Fruit fly (Drosophila melanogaster) whole organism, embryonic: ENCODE measurements around the gene Or7a.

Experiments used
- Atf-2 ChIP-seq: fragments of 200-800 bp; sonication (Bioruptor generic); optimal IDR thresholded peaks from 2 replicates; lab custom pipeline; 2016; ENCODE audit warnings: missing biosample characterization, missing genetic modification characterization
- Atf6 ChIP-seq: fragments of 200-800 bp; sonication (Bioruptor generic); IDR thresholded peaks from 2 replicates; pipeline ENCODE4 v1.3.6; 2022; ENCODE audit warnings: missing biosample characterization, missing genetic modification characterization
- Bgb ChIP-seq: fragments of 200-800 bp; sonication (Bioruptor generic); IDR thresholded peaks from 2 replicates; pipeline ENCODE4 v1.3.6; 2022; ENCODE audit warnings: missing biosample characterization, missing genetic modification characterization; ENCODE audit not compliant: partially characterized antibody
- CG10321 ChIP-seq: fragments of 200-800 bp; sonication (Bioruptor generic); IDR thresholded peaks from 2 replicates; pipeline ENCODE4 v1.3.6; 2022; ENCODE audit warnings: missing biosample characterization, missing genetic modification characterization
- CG10431 ChIP-seq: fragments of 200-800 bp; sonication (Bioruptor generic); optimal IDR thresholded peaks from 3 replicates; lab custom pipeline; 2018; ENCODE audit warnings: missing biosample characterization, mild to moderate bottlenecking, missing genetic modification characterization
- CG12769 ChIP-seq: fragments of 200-800 bp; sonication (Bioruptor generic); optimal IDR thresholded peaks from 2 replicates; lab custom pipeline; 2019; ENCODE audit warnings: missing biosample characterization, mild to moderate bottlenecking, missing genetic modification characterization, moderate library complexity
- CG13287 ChIP-seq: fragments of 200-800 bp; sonication (Bioruptor generic); IDR thresholded peaks from 2 replicates; pipeline ENCODE4 v1.3.6; 2022; ENCODE audit warnings: missing biosample characterization, missing genetic modification characterization; ENCODE audit not compliant: partially characterized antibody
- CG14710 ChIP-seq: fragments of 200-800 bp; sonication (Bioruptor generic); optimal IDR thresholded peaks from 3 replicates; lab custom pipeline; 2019; ENCODE audit warnings: missing biosample characterization, mild to moderate bottlenecking, missing genetic modification characterization, moderate library complexity
- CG1647 ChIP-seq: fragments of 200-800 bp; sonication (Bioruptor generic); optimal IDR thresholded peaks from 3 replicates; lab custom pipeline; 2016; ENCODE audit warnings: missing biosample characterization, missing genetic modification characterization
- CG17359 ChIP-seq: fragments of 200-800 bp; sonication (Bioruptor generic); optimal IDR thresholded peaks from 3 replicates; lab custom pipeline; 2018; ENCODE audit warnings: missing biosample characterization, mild to moderate bottlenecking, missing genetic modification characterization, moderate library complexity
- CG31441 ChIP-seq: fragments of 200-800 bp; sonication (Bioruptor generic); IDR thresholded peaks from 2 replicates; pipeline ENCODE4 v1.3.6; 2022; ENCODE audit warnings: missing biosample characterization, missing genetic modification characterization
- CG4328 ChIP-seq: fragments of 200-800 bp; sonication (Bioruptor generic); optimal IDR thresholded peaks from 3 replicates; lab custom pipeline; 2017; ENCODE audit warnings: missing biosample characterization, missing genetic modification reagents, missing genetic modification characterization
- CG6254 ChIP-seq: fragments of 200-800 bp; sonication (Bioruptor generic); optimal IDR thresholded peaks from 3 replicates; lab custom pipeline; 2017; ENCODE audit warnings: mild to moderate bottlenecking, missing biosample characterization, missing genetic modification reagents, missing genetic modification characterization
- CG6272 ChIP-seq: fragments of 200-800 bp; sonication (Bioruptor generic); IDR thresholded peaks from 2 replicates; pipeline ENCODE4 v1.3.6; 2022; ENCODE audit warnings: missing biosample characterization, missing genetic modification characterization
- CG6854 ChIP-seq: fragments of 200-800 bp; sonication (Bioruptor generic); optimal IDR thresholded peaks from 3 replicates; lab custom pipeline; 2017; ENCODE audit warnings: missing biosample characterization, mild to moderate bottlenecking, missing genetic modification characterization
- CG7745 ChIP-seq: fragments of 200-800 bp; sonication (Bioruptor generic); optimal IDR thresholded peaks from 2 replicates; lab custom pipeline; 2018; ENCODE audit warnings: missing biosample characterization, mild to moderate bottlenecking, missing genetic modification characterization, moderate library complexity
- CG8359 ChIP-seq: fragments of 200-800 bp; sonication (Bioruptor generic); optimal IDR thresholded peaks from 2 replicates; lab custom pipeline; 2017; ENCODE audit warnings: missing biosample characterization, mild to moderate bottlenecking, missing genetic modification characterization, borderline replicate concordance
- CG9727 ChIP-seq: fragments of 200-800 bp; sonication (Bioruptor generic); optimal IDR thresholded peaks from 3 replicates; lab custom pipeline; 2017; ENCODE audit warnings: missing biosample characterization, mild to moderate bottlenecking, missing genetic modification characterization
- CG9876 ChIP-seq: fragments of 200-800 bp; sonication (Bioruptor generic); optimal IDR thresholded peaks from 2 replicates; lab custom pipeline; 2016; ENCODE audit warnings: missing biosample characterization, missing genetic modification characterization
- CoRest ChIP-seq: fragments of 200-800 bp; sonication (Bioruptor generic); optimal IDR thresholded peaks from 3 replicates; lab custom pipeline; 2018; ENCODE audit warnings: missing biosample characterization, mild to moderate bottlenecking, missing genetic modification characterization, moderate library complexity
- Fer3 ChIP-seq: fragments of 200-800 bp; sonication (Bioruptor generic); optimal IDR thresholded peaks from 2 replicates; lab custom pipeline; 2018; ENCODE audit warnings: missing biosample characterization, mild to moderate bottlenecking, missing genetic modification characterization, moderate library complexity
- Spps ChIP-seq: fragments of 200-800 bp; sonication (Bioruptor generic); optimal IDR thresholded peaks from 2 replicates; lab custom pipeline; 2018; ENCODE audit warnings: missing biosample characterization, mild to moderate bottlenecking, missing genetic modification characterization
- Sry-β ChIP-seq: fragments of 200-800 bp; sonication (Bioruptor generic); optimal IDR thresholded peaks from 2 replicates; lab custom pipeline; 2018; ENCODE audit warnings: missing biosample characterization, mild to moderate bottlenecking, missing genetic modification characterization, moderate library complexity
- Vsx1 ChIP-seq: fragments of 200-800 bp; sonication (Bioruptor generic); optimal IDR thresholded peaks from 2 replicates; lab custom pipeline; 2017; ENCODE audit warnings: missing biosample characterization, mild to moderate bottlenecking, missing genetic modification characterization, missing genetic modification reagents
- aop ChIP-seq: fragments of 200-800 bp; sonication (Bioruptor generic); IDR thresholded peaks from 2 replicates; pipeline ENCODE4 v1.3.6; 2022; ENCODE audit warnings: missing biosample characterization, missing genetic modification characterization
- ara ChIP-seq: fragments of 200-800 bp; sonication (Bioruptor generic); IDR thresholded peaks from 2 replicates; pipeline ENCODE4 v1.3.6; 2022; ENCODE audit warnings: missing biosample characterization, missing genetic modification characterization
- az2 ChIP-seq: fragments of 200-800 bp; sonication (Bioruptor generic); optimal IDR thresholded peaks from 3 replicates; lab custom pipeline; 2016; ENCODE audit warnings: missing biosample characterization, missing genetic modification characterization
- bab2 ChIP-seq: fragments of 200-800 bp; sonication (Bioruptor generic); optimal IDR thresholded peaks from 2 replicates; lab custom pipeline; 2016; ENCODE audit warnings: missing biosample characterization, missing genetic modification characterization
- br ChIP-seq: fragments of >200 bp; optimal IDR thresholded peaks from 2 replicates; lab custom pipeline; 2017
- cas ChIP-seq: fragments of 200-800 bp; sonication (Bioruptor generic); IDR thresholded peaks from 2 replicates; pipeline ENCODE4 v1.3.6; 2022; ENCODE audit warnings: missing biosample characterization, missing genetic modification characterization
- cg ChIP-seq: fragments of 200-800 bp; sonication (Bioruptor generic); optimal IDR thresholded peaks from 3 replicates; lab custom pipeline; 2019; ENCODE audit warnings: missing biosample characterization, mild to moderate bottlenecking, missing genetic modification characterization, moderate library complexity
- crc ChIP-seq: fragments of 200-800 bp; sonication (Bioruptor generic); optimal IDR thresholded peaks from 2 replicates; lab custom pipeline; 2016; ENCODE audit warnings: missing biosample characterization, missing genetic modification characterization
- crol ChIP-seq: fragments of 200-800 bp; sonication (Bioruptor generic); IDR thresholded peaks from 2 replicates; pipeline ENCODE4 v1.3.6; 2022; ENCODE audit warnings: missing biosample characterization, missing genetic modification characterization
- dan ChIP-seq: fragments of 200-800 bp; sonication (Bioruptor generic); IDR thresholded peaks from 2 replicates; pipeline ENCODE4 v1.3.6; 2022; ENCODE audit warnings: missing biosample characterization, missing genetic modification characterization
- fd102C ChIP-seq: fragments of 200-800 bp; sonication (Bioruptor generic); optimal IDR thresholded peaks from 2 replicates; lab custom pipeline; 2018; ENCODE audit warnings: missing biosample characterization, mild to moderate bottlenecking, missing genetic modification characterization, moderate library complexity
- fd96Cb ChIP-seq: fragments of 200-800 bp; sonication (Bioruptor generic); optimal IDR thresholded peaks from 2 replicates; lab custom pipeline; 2018; ENCODE audit warnings: missing biosample characterization, mild to moderate bottlenecking, missing genetic modification characterization, moderate library complexity
- fu2 ChIP-seq: fragments of 200-800 bp; sonication (Bioruptor generic); optimal IDR thresholded peaks from 2 replicates; lab custom pipeline; 2016; ENCODE audit warnings: missing biosample characterization, missing genetic modification characterization
- gem ChIP-seq: fragments of 200-800 bp; sonication (Bioruptor generic); optimal IDR thresholded peaks from 2 replicates; lab custom pipeline; 2019; ENCODE audit warnings: missing biosample characterization, mild to moderate bottlenecking, missing genetic modification characterization, moderate library complexity
- hkb ChIP-seq, 2 experiments: fragments of 200-800 bp in 1 of 2; fragments of >200 bp in 1 of 2; sonication (Bioruptor generic) in 1 of 2; IDR thresholded peaks in 1 of 2; optimal IDR thresholded peaks in 1 of 2; 2 replicates each; pipeline versions ENCODE4 v1.3.6 to Lab custom; 2017 to 2022; ENCODE audit warnings: missing biosample characterization in 1 of 2, missing genetic modification characterization in 1 of 2
- jumu ChIP-seq: fragments of 200-800 bp; sonication (Bioruptor generic); optimal IDR thresholded peaks from 3 replicates; lab custom pipeline; 2016; ENCODE audit warnings: missing biosample characterization, missing genetic modification characterization
- kni ChIP-seq: fragments of 200-800 bp; sonication (Bioruptor generic); optimal IDR thresholded peaks from 3 replicates; lab custom pipeline; 2017; ENCODE audit warnings: mild to moderate bottlenecking, missing biosample characterization, missing genetic modification reagents, missing genetic modification characterization
- lola ChIP-seq, 3 experiments: fragments of >200 bp in 2 of 3; fragments of 200-800 bp in 1 of 3; sonication (Bioruptor generic) in 1 of 3; optimal IDR thresholded peaks; 2 replicates each; lab custom pipeline; 2017 to 2019; ENCODE audit warnings: missing biosample characterization in 3 of 3, missing genetic modification characterization in 3 of 3, mild to moderate bottlenecking in 1 of 3, moderate library complexity in 1 of 3
- oc ChIP-seq: fragments of 200-800 bp; sonication (Bioruptor generic); optimal IDR thresholded peaks from 2 replicates; lab custom pipeline; 2018; ENCODE audit warnings: missing biosample characterization, mild to moderate bottlenecking, missing genetic modification characterization, moderate library complexity
- otp ChIP-seq: fragments of 200-800 bp; sonication (Bioruptor generic); IDR thresholded peaks from 3 replicates; pipeline ENCODE4, ENCODE4 v1.3.6; 2022; ENCODE audit warnings: missing biosample characterization, missing genetic modification characterization
- pum ChIP-seq: fragments of 200-800 bp; sonication (Bioruptor generic); optimal IDR thresholded peaks from 2 replicates; lab custom pipeline; 2016; ENCODE audit warnings: missing biosample characterization, missing genetic modification characterization
- sima ChIP-seq: fragments of 200-800 bp; sonication (Bioruptor generic); optimal IDR thresholded peaks from 2 replicates; lab custom pipeline; 2016; ENCODE audit warnings: missing biosample characterization, missing genetic modification characterization
- ssp ChIP-seq: fragments of 200-800 bp; sonication (Bioruptor generic); IDR thresholded peaks from 2 replicates; pipeline ENCODE4 v1.3.6; 2022; ENCODE audit warnings: missing biosample characterization, missing genetic modification characterization
- tgo ChIP-seq: fragments of 200-800 bp; sonication (Bioruptor generic); IDR thresholded peaks from 3 replicates; pipeline ENCODE4 v1.3.6; 2022; ENCODE audit warnings: missing biosample characterization, missing genetic modification characterization
- twi ChIP-seq: fragments of 200-800 bp; optimal IDR thresholded peaks from 2 replicates; lab custom pipeline; 2019; ENCODE audit warnings: missing biosample characterization, mild to moderate bottlenecking, missing genetic modification characterization, moderate library complexity
- zen ChIP-seq: fragments of 200-800 bp; sonication (Bioruptor generic); optimal IDR thresholded peaks from 3 replicates; lab custom pipeline; 2018; ENCODE audit warnings: missing biosample characterization, mild to moderate bottlenecking, missing genetic modification characterization, moderate library complexity

Gene Or7a

dm6 chrX:8125224-8125649 lies 40.3 kb downstream of the Or7a start (continued):
- TF ChIP-seq ara (GFP tag; lab: Robert Waterston, UW) = no peak
- peak; percentile 3 for TF ChIP-seq CG4328
- no peak for TF ChIP-seq pum (GFP tag; lab: Kevin White, UChicago)
- no peak for TF ChIP-seq fu2 (GFP tag; lab: Kevin White, UChicago)
- TF ChIP-seq CG17359 (tag; lab: Kevin White, UChicago) = peak; percentile 65
- TF ChIP-seq CG10431 (GFP tag; lab: Kevin White, UChicago) = no peak
- no peak for TF ChIP-seq CG12769
- no peak for TF ChIP-seq br
- TF ChIP-seq Fer3 = no peak
- no peak for TF ChIP-seq sima (GFP tag; lab: Kevin White, UChicago)
- no peak for TF ChIP-seq hkb (optimal IDR thresholded peaks at IDR 0.05; lab: Kevin White, UChicago)
- 0 out of 2 replicates have a peak, but pooled peaks have one; percentile 49 for TF ChIP-seq hkb (GFP tag; IDR thresholded peaks at IDR 0.05; lab: Robert Waterston, UW)
- TF ChIP-seq CG6254 = peak; percentile 59
- TF ChIP-seq az2 (GFP tag; lab: Kevin White, UChicago) = peak; percentile 47
- peak; percentile 79 for TF ChIP-seq CG31441 (GFP tag; lab: Robert Waterston, UW)
- TF ChIP-seq Atf-2 = no peak
- TF ChIP-seq CG9727 (GFP tag; lab: Kevin White, UChicago) = peak; percentile 53
- TF ChIP-seq CG6854 = no peak
- TF ChIP-seq CG9876 (GFP tag; lab: Kevin White, UChicago) = no peak
- TF ChIP-seq CG7745 (tag; lab: Kevin White, UChicago) = no peak
- TF ChIP-seq Sry-β (GFP tag; lab: Kevin White, UChicago) = no peak
- TF ChIP-seq zen (tag; lab: Kevin White, UChicago) = peak; percentile 47
- TF ChIP-seq CG10321 = no peak
- peak; percentile 36; the same call in 2 of the 3 replicates for TF ChIP-seq tgo (GFP tag; lab: Robert Waterston, UW)
- TF ChIP-seq Atf6 = no peak
- peak; percentile 53 for TF ChIP-seq fd96Cb (tag; lab: Kevin White, UChicago)
- no peak for TF ChIP-seq kni (GFP tag; lab: Kevin White, UChicago)
- no peak for TF ChIP-seq CG8359 (GFP tag; lab: Kevin White, UChicago)
- TF ChIP-seq Bgb = no peak
- TF ChIP-seq CG13287 (GFP tag; lab: Robert Waterston, UW) = no peak
- TF ChIP-seq cg (GFP tag; lab: Kevin White, UChicago) = no peak
- TF ChIP-seq crc (GFP tag; lab: Kevin White, UChicago) = no peak
- TF ChIP-seq oc (tag; lab: Kevin White, UChicago) = peak; percentile 45
- TF ChIP-seq dan (GFP tag; lab: Robert Waterston, UW) = no peak
- no peak for TF ChIP-seq crol (GFP tag; lab: Robert Waterston, UW)
- TF ChIP-seq lola (GFP tag; optimal IDR thresholded peaks at IDR 0.05; lab: Kevin White, UChicago) = peak in 1 of 3 experiments; percentile 60
- no peak for TF ChIP-seq CG1647 (GFP tag; lab: Kevin White, UChicago)
- TF ChIP-seq bab2 = no peak
- TF ChIP-seq otp (GFP tag; lab: Robert Waterston, UW) = no peak
- peak; percentile 36 for TF ChIP-seq Vsx1 (GFP tag; lab: Kevin White, UChicago)
- TF ChIP-seq Spps (tag; lab: Kevin White, UChicago) = no peak
- TF ChIP-seq fd102C = no peak
- TF ChIP-seq jumu (GFP tag; lab: Kevin White, UChicago) = no peak
- TF ChIP-seq CoRest (tag; lab: Kevin White, UChicago) = peak; percentile 61
- TF ChIP-seq cas (GFP tag; lab: Robert Waterston, UW) = no peak
- TF ChIP-seq aop (GFP tag; lab: Robert Waterston, UW) = no peak
- 0 out of 2 replicates have a peak, but pooled peaks have one; percentile 10 for TF ChIP-seq CG6272 (GFP tag; lab: Robert Waterston, UW)
- TF ChIP-seq twi (tag; lab: Kevin White, UChicago) = no peak
- TF ChIP-seq ssp (GFP tag; lab: Robert Waterston, UW) = no peak
- TF ChIP-seq gem (tag; lab: Kevin White, UChicago) = peak; percentile 75
- TF ChIP-seq CG14710 (tag; lab: Kevin White, UChicago) = peak; percentile 55
